Fruit fly (Drosophila melanogaster) whole organism, embryonic: ENCODE data around the gene CG2865.

Experiments used
- B-H2 ChIP-seq: fragments of 200-800 bp; sonication (Bioruptor generic); optimal IDR thresholded peaks from 2 replicates; lab custom pipeline; 2018; ENCODE audit warnings: missing biosample characterization, mild to moderate bottlenecking, missing genetic modification characterization
- Bdp1 ChIP-seq: fragments of 200-800 bp; sonication (Bioruptor generic); optimal IDR thresholded peaks from 3 replicates; lab custom pipeline; 2016; ENCODE audit warnings: missing biosample characterization, missing genetic modification characterization
- BtbVII ChIP-seq: fragments of 200-800 bp; sonication (Bioruptor generic); optimal IDR thresholded peaks from 3 replicates; lab custom pipeline; 2017; ENCODE audit warnings: missing biosample characterization, mild to moderate bottlenecking, missing genetic modification characterization
- CG10979 ChIP-seq: fragments of 200-800 bp; sonication (Bioruptor generic); optimal IDR thresholded peaks from 2 replicates; lab custom pipeline; 2018; ENCODE audit warnings: missing biosample characterization, mild to moderate bottlenecking, missing genetic modification characterization, moderate library complexity
- CG12219 ChIP-seq: fragments of 200-800 bp; sonication (Bioruptor generic); optimal IDR thresholded peaks from 3 replicates; lab custom pipeline; 2018; ENCODE audit warnings: missing biosample characterization, mild to moderate bottlenecking, missing genetic modification characterization
- CG12942 ChIP-seq: fragments of 200-800 bp; sonication (Bioruptor generic); optimal IDR thresholded peaks from 3 replicates; lab custom pipeline; 2016; ENCODE audit warnings: missing biosample characterization, missing genetic modification characterization
- CG13894 ChIP-seq: fragments of 200-800 bp; sonication (Bioruptor generic); optimal IDR thresholded peaks from 3 replicates; lab custom pipeline; 2018; ENCODE audit warnings: missing biosample characterization, mild to moderate bottlenecking, missing genetic modification characterization, moderate library complexity
- CG15514 ChIP-seq: fragments of 200-800 bp; sonication (Bioruptor generic); optimal IDR thresholded peaks from 3 replicates; lab custom pipeline; 2017; ENCODE audit warnings: missing biosample characterization, missing genetic modification characterization, mild to moderate bottlenecking, moderate library complexity, missing genetic modification reagents
- CG15601 ChIP-seq: fragments of 200-800 bp; sonication (Bioruptor generic); optimal IDR thresholded peaks from 3 replicates; lab custom pipeline; 2019; ENCODE audit warnings: missing biosample characterization, mild to moderate bottlenecking, missing genetic modification characterization, moderate library complexity
- CG1603 ChIP-seq: fragments of 200-800 bp; sonication (Bioruptor generic); optimal IDR thresholded peaks from 2 replicates; lab custom pipeline; 2019; ENCODE audit warnings: missing biosample characterization, mild to moderate bottlenecking, missing genetic modification characterization, moderate library complexity
- CG17829 ChIP-seq: fragments of 200-800 bp; optimal IDR thresholded peaks from 2 replicates; lab custom pipeline; 2019; ENCODE audit warnings: missing biosample characterization, mild to moderate bottlenecking, missing genetic modification characterization, moderate library complexity
- CG17912 ChIP-seq: fragments of 200-800 bp; sonication (Bioruptor generic); optimal IDR thresholded peaks from 2 replicates; lab custom pipeline; 2018; ENCODE audit warnings: missing biosample characterization, mild to moderate bottlenecking, missing genetic modification characterization
- CG18262 ChIP-seq: fragments of 200-800 bp; optimal IDR thresholded peaks from 3 replicates; lab custom pipeline; 2019; ENCODE audit warnings: missing biosample characterization, mild to moderate bottlenecking, missing genetic modification characterization, moderate library complexity
- CG2202 ChIP-seq: fragments of 200-800 bp; sonication (Bioruptor generic); optimal IDR thresholded peaks from 2 replicates; lab custom pipeline; 2018; ENCODE audit warnings: missing biosample characterization, mild to moderate bottlenecking, missing genetic modification characterization
- CG3281 ChIP-seq: fragments of 200-800 bp; sonication (Bioruptor generic); optimal IDR thresholded peaks from 3 replicates; lab custom pipeline; 2017; ENCODE audit warnings: missing biosample characterization, mild to moderate bottlenecking, missing genetic modification characterization
- CG34224 ChIP-seq: fragments of 200-800 bp; sonication (Bioruptor generic); IDR thresholded peaks from 3 replicates; pipeline ENCODE4 v1.3.6; 2022; ENCODE audit warnings: missing biosample characterization, missing genetic modification characterization; ENCODE audit not compliant: partially characterized antibody
- CG4404 ChIP-seq: fragments of 200-800 bp; sonication (Bioruptor generic); IDR thresholded peaks from 2 replicates; pipeline ENCODE4 v1.3.6; 2022; ENCODE audit warnings: missing biosample characterization, missing genetic modification characterization
- CG4820 ChIP-seq: fragments of 200-800 bp; sonication (Bioruptor generic); optimal IDR thresholded peaks from 3 replicates; lab custom pipeline; 2016; ENCODE audit warnings: missing biosample characterization, missing genetic modification characterization
- CG6791 ChIP-seq: fragments of 200-800 bp; sonication (Bioruptor generic); IDR thresholded peaks from 3 replicates; pipeline ENCODE4 v1.3.6; 2022; ENCODE audit warnings: missing biosample characterization, missing genetic modification characterization; ENCODE audit not compliant: partially characterized antibody
- CG7963 ChIP-seq: fragments of 200-800 bp; sonication (Bioruptor generic); IDR thresholded peaks from 3 replicates; pipeline ENCODE4 v1.3.6; 2022; ENCODE audit warnings: missing biosample characterization, missing genetic modification characterization; ENCODE audit not compliant: partially characterized antibody
- CG8478 ChIP-seq: fragments of >200 bp; optimal IDR thresholded peaks from 2 replicates; lab custom pipeline; 2018
- CG8924 ChIP-seq: fragments of 200-800 bp; optimal IDR thresholded peaks from 3 replicates; lab custom pipeline; 2019; ENCODE audit warnings: missing biosample characterization, mild to moderate bottlenecking, missing genetic modification characterization, moderate library complexity
- Eip74EF ChIP-seq, 2 experiments: fragments of 200-800 bp in 1 of 2; fragments of >200 bp in 1 of 2; sonication (Bioruptor generic) in 1 of 2; optimal IDR thresholded peaks; 2 replicates each; lab custom pipeline; 2017 to 2019; ENCODE audit warnings: missing biosample characterization in 2 of 2, missing genetic modification characterization in 2 of 2, mild to moderate bottlenecking in 1 of 2, moderate library complexity in 1 of 2
- Elba2 ChIP-seq: fragments of 200-800 bp; sonication (Bioruptor generic); optimal IDR thresholded peaks from 3 replicates; lab custom pipeline; 2016; ENCODE audit warnings: missing biosample characterization, missing genetic modification characterization
- H2.0 ChIP-seq: fragments of 200-800 bp; sonication (Bioruptor generic); IDR thresholded peaks from 2 replicates; pipeline ENCODE4 v1.3.6; 2022; ENCODE audit warnings: missing biosample characterization, missing genetic modification characterization
- HHEX ChIP-seq: fragments of 200-800 bp; sonication (Bioruptor generic); optimal IDR thresholded peaks from 3 replicates; lab custom pipeline; 2017; ENCODE audit warnings: missing biosample characterization, mild to moderate bottlenecking, missing genetic modification characterization, missing genetic modification reagents
- MBD-R2 ChIP-seq: fragments of 200-800 bp; sonication (Bioruptor generic); IDR thresholded peaks from 2 replicates; pipeline ENCODE4 v1.3.6; 2022; ENCODE audit warnings: missing biosample characterization, missing genetic modification characterization
- abd-A ChIP-seq: fragments of 200-800 bp; sonication (Bioruptor generic); optimal IDR thresholded peaks from 3 replicates; lab custom pipeline; 2019; ENCODE audit warnings: missing biosample characterization, mild to moderate bottlenecking, missing genetic modification characterization, moderate library complexity
- br ChIP-seq: fragments of >200 bp; optimal IDR thresholded peaks from 2 replicates; lab custom pipeline; 2017
- corto ChIP-seq: fragments of 200-800 bp; sonication (Bioruptor generic); optimal IDR thresholded peaks from 2 replicates; lab custom pipeline; 2016; ENCODE audit warnings: missing biosample characterization, mild to moderate bottlenecking, missing genetic modification characterization, moderate library complexity
- danr ChIP-seq: fragments of 200-800 bp; sonication (Bioruptor generic); IDR thresholded peaks from 2 replicates; pipeline ENCODE4 v1.3.6; 2022; ENCODE audit warnings: missing biosample characterization, missing genetic modification characterization
- dm ChIP-seq: fragments of 200-800 bp; sonication (Bioruptor generic); optimal IDR thresholded peaks from 3 replicates; lab custom pipeline; 2016; ENCODE audit warnings: missing biosample characterization, missing genetic modification characterization
- exex ChIP-seq: fragments of 200-800 bp; sonication (Bioruptor generic); optimal IDR thresholded peaks from 4 replicates; lab custom pipeline; 2018; ENCODE audit warnings: missing biosample characterization, mild to moderate bottlenecking, missing genetic modification characterization, moderate library complexity
- fd96Cb ChIP-seq: fragments of 200-800 bp; sonication (Bioruptor generic); optimal IDR thresholded peaks from 2 replicates; lab custom pipeline; 2018; ENCODE audit warnings: missing biosample characterization, mild to moderate bottlenecking, missing genetic modification characterization, moderate library complexity
- gem ChIP-seq: fragments of 200-800 bp; sonication (Bioruptor generic); optimal IDR thresholded peaks from 2 replicates; lab custom pipeline; 2019; ENCODE audit warnings: missing biosample characterization, mild to moderate bottlenecking, missing genetic modification characterization, moderate library complexity
- hbn ChIP-seq: fragments of 200-800 bp; sonication (Bioruptor generic); IDR thresholded peaks from 2 replicates; pipeline ENCODE4 v1.3.6; 2022; ENCODE audit warnings: missing biosample characterization, missing genetic modification characterization; ENCODE audit not compliant: partially characterized antibody
- kay ChIP-seq: fragments of 200-800 bp; sonication (Bioruptor generic); optimal IDR thresholded peaks from 2 replicates; lab custom pipeline; 2016; ENCODE audit warnings: missing biosample characterization, missing genetic modification characterization
- lbe ChIP-seq: fragments of 200-800 bp; sonication (Bioruptor generic); optimal IDR thresholded peaks from 2 replicates; lab custom pipeline; 2016; ENCODE audit warnings: missing biosample characterization, mild to moderate bottlenecking, missing genetic modification characterization
- nmo ChIP-seq: fragments of 200-800 bp; sonication (Bioruptor generic); optimal IDR thresholded peaks from 2 replicates; lab custom pipeline; 2018; ENCODE audit warnings: missing biosample characterization, mild to moderate bottlenecking, missing genetic modification characterization, moderate library complexity
- phol ChIP-seq: fragments of 200-800 bp; sonication (Bioruptor generic); optimal IDR thresholded peaks from 3 replicates; lab custom pipeline; 2018; ENCODE audit warnings: missing biosample characterization, mild to moderate bottlenecking, missing genetic modification characterization, moderate library complexity
- pzg ChIP-seq: fragments of 200-800 bp; sonication (Bioruptor generic); optimal IDR thresholded peaks from 3 replicates; lab custom pipeline; 2018; ENCODE audit warnings: missing biosample characterization, mild to moderate bottlenecking, missing genetic modification characterization, moderate library complexity
- sd ChIP-seq: fragments of 200-800 bp; sonication (Bioruptor generic); optimal IDR thresholded peaks from 3 replicates; lab custom pipeline; 2018; ENCODE audit warnings: missing biosample characterization, mild to moderate bottlenecking, missing genetic modification characterization, moderate library complexity
- trh ChIP-seq: fragments of 200-800 bp; sonication (Bioruptor generic); optimal IDR thresholded peaks from 2 replicates; lab custom pipeline; 2016; ENCODE audit warnings: missing biosample characterization, missing genetic modification characterization
- unc-4 ChIP-seq: fragments of 200-800 bp; sonication (Bioruptor generic); IDR thresholded peaks from 2 replicates; pipeline ENCODE4 v1.3.6; 2022; ENCODE audit warnings: missing biosample characterization, missing genetic modification characterization; ENCODE audit not compliant: partially characterized antibody
- vnd ChIP-seq: fragments of 200-800 bp; sonication (Bioruptor generic); IDR thresholded peaks from 3 replicates; pipeline ENCODE4 v1.3.6; 2022; ENCODE audit warnings: missing biosample characterization, missing genetic modification characterization; ENCODE audit not compliant: partially characterized antibody
- zen ChIP-seq: fragments of 200-800 bp; sonication (Bioruptor generic); optimal IDR thresholded peaks from 3 replicates; lab custom pipeline; 2018; ENCODE audit warnings: missing biosample characterization, mild to moderate bottlenecking, missing genetic modification characterization, moderate library complexity
- zf30C ChIP-seq: fragments of 200-800 bp; sonication (Bioruptor generic); optimal IDR thresholded peaks from 3 replicates; lab custom pipeline; 2018; ENCODE audit warnings: missing biosample characterization, mild to moderate bottlenecking, missing genetic modification characterization
- zfh2 ChIP-seq: fragments of 200-800 bp; sonication (Bioruptor generic); optimal IDR thresholded peaks from 2 replicates; lab custom pipeline; 2016; ENCODE audit warnings: missing biosample characterization, missing genetic modification characterization

The CG2865 gene

DNA sequence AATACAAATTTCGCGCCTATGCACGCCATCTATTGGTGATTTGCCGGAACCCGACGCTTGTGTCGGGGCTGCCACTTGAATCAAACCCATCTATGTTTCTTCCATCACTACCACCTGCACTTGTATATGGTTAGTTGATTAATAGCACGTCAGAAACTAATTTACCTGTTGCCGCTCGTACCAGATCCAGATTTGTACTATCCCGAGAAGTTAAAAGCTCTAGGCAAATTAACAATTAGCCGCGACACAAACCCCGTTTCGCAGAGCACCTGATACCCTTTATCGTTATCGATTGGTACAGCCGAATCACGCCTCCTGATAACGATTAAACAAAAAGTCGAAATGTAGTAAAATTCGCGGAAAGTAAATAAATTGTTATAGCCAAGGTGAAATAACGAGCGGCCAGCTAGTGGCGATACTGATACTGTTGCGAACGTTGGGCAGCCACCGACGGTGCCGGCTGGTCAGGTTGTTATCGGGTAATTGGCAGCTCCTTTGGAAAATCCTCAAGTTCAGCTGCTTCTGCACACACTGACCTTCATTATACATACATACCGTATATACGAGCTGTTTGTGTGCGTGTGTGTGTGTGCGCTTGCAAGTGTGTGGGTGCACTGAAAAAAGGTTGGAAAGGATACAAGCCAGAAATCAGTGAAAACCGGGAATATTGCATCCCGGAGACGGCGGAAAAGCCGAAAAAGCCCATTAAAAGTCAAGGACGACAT lies 47.0 kb upstream of the CG2865 start (continued):
- peak; percentile 38; the same call in 1 of the 2 replicates for TF ChIP-seq MBD-R2
- TF ChIP-seq Eip74EF (GFP tag; optimal IDR thresholded peaks at IDR 0.05; lab: Kevin White, UChicago): no peak
- TF ChIP-seq CG7963 (GFP tag; lab: Robert Waterston, UW): peak; percentile 70
- no peak for TF ChIP-seq CG2202
- peak; percentile 38 for TF ChIP-seq phol (tag; lab: Kevin White, UChicago)
- TF ChIP-seq unc-4 (GFP tag; lab: Robert Waterston, UW): peak; percentile 58
- peak; percentile 95 for TF ChIP-seq CG15514 (GFP tag; lab: Kevin White, UChicago)
- no peak for TF ChIP-seq br
- TF ChIP-seq CG1603 (tag; lab: Kevin White, UChicago): peak; percentile 72
- no peak for TF ChIP-seq trh
- TF ChIP-seq Bdp1: no peak
- no peak for TF ChIP-seq CG12942 (GFP tag; lab: Kevin White, UChicago)
- no peak for TF ChIP-seq sd (tag; lab: Kevin White, UChicago)
- TF ChIP-seq vnd (GFP tag; lab: Robert Waterston, UW): peak; percentile 49; the same call in 2 of the 3 replicates
- TF ChIP-seq dm (GFP tag; lab: Kevin White, UChicago): peak; percentile 31
- no peak for TF ChIP-seq HHEX (GFP tag; lab: Kevin White, UChicago)
- TF ChIP-seq hbn (GFP tag; lab: Robert Waterston, UW): no peak; the same call in 1 of the 2 replicates
- peak; percentile 32 for TF ChIP-seq B-H2 (GFP tag; lab: Kevin White, UChicago)
- peak; percentile 48 for TF ChIP-seq nmo
- TF ChIP-seq CG4404 (GFP tag; lab: Robert Waterston, UW): no peak
- no peak for TF ChIP-seq Elba2 (GFP tag; lab: Kevin White, UChicago)
- peak; percentile 83 for TF ChIP-seq pzg (GFP tag; lab: Kevin White, UChicago)
- no peak for TF ChIP-seq zf30C (GFP tag; lab: Kevin White, UChicago)
- peak; percentile 83 for TF ChIP-seq CG6791 (GFP tag; lab: Robert Waterston, UW)
- no peak for TF ChIP-seq gem (tag; lab: Kevin White, UChicago)
- TF ChIP-seq CG13894: peak; percentile 47
- TF ChIP-seq BtbVII (GFP tag; lab: Kevin White, UChicago): no peak
- TF ChIP-seq exex: peak; percentile 64
- TF ChIP-seq CG17829: no peak
- no peak for TF ChIP-seq fd96Cb
- TF ChIP-seq CG8924 (tag; lab: Kevin White, UChicago): peak; percentile 45
- no peak for TF ChIP-seq zfh2 (GFP tag; lab: Kevin White, UChicago)
- no peak for TF ChIP-seq CG10979 (tag; lab: Kevin White, UChicago)
- no peak for TF ChIP-seq danr
- no peak for TF ChIP-seq CG3281 (GFP tag; lab: Kevin White, UChicago)
- no peak for TF ChIP-seq corto
- peak; percentile 53 for TF ChIP-seq zen (tag; lab: Kevin White, UChicago)
- TF ChIP-seq CG4820: no peak
- peak; percentile 19 for TF ChIP-seq CG15601 (tag; lab: Kevin White, UChicago)
- no peak for TF ChIP-seq CG17912 (GFP tag; lab: Kevin White, UChicago)
- TF ChIP-seq CG8478 (lab: Kevin White, UChicago): no peak
- no peak for TF ChIP-seq abd-A (tag; lab: Kevin White, UChicago)
- TF ChIP-seq CG18262: peak; percentile 4
- TF ChIP-seq lbe (GFP tag; lab: Kevin White, UChicago): no peak
- peak; percentile 68; the same call in 2 of the 3 replicates for TF ChIP-seq CG34224 (GFP tag; lab: Robert Waterston, UW)
- TF ChIP-seq CG12219 (GFP tag; lab: Kevin White, UChicago): no peak
- no peak for TF ChIP-seq H2.0 (GFP tag; lab: Robert Waterston, UW)
- no peak for TF ChIP-seq kay (GFP tag; lab: Kevin White, UChicago)
